Worm (Caenorhabditis elegans): Measurements from ENCODE around the gene C28H8.7.

ce11 chrIII:5842920-5843319 is 43.9 kb downstream of the C28H8.7 start:
- no peak for TF ChIP-seq him-1 (tag; optimal IDR thresholded peaks at IDR 0.05)
- no peak for TF ChIP-seq dao-5 (tag; optimal IDR thresholded peaks at IDR 0.05)
- TF ChIP-seq W03F9.2 (tag; optimal IDR thresholded peaks at IDR 0.05), result no peak

All from whole organism, L4/young adult.